Fruit fly (Drosophila melanogaster) whole organism, prepupa: Measurements from ENCODE around the gene Arpc2.
A peak's percentile ranks its signal among the peaks of the same experiment; 100 is the strongest.

Source experiments
- Blimp-1 ChIP-seq: fragments of 200-800 bp; sonication (Bioruptor generic); optimal IDR thresholded peaks from 3 replicates; lab custom pipeline; 2017; ENCODE audit warnings: missing biosample characterization, missing genetic modification characterization, mild to moderate bottlenecking, moderate library complexity, missing genetic modification reagents
- CG10631 ChIP-seq: fragments of 200-800 bp; sonication (Bioruptor generic); optimal IDR thresholded peaks from 2 replicates; lab custom pipeline; 2016; ENCODE audit warnings: missing biosample characterization, missing genetic modification characterization
- CG10669 ChIP-seq: fragments of 200-800 bp; sonication (Bioruptor generic); optimal IDR thresholded peaks from 3 replicates; lab custom pipeline; 2018; ENCODE audit warnings: missing biosample characterization, mild to moderate bottlenecking, missing genetic modification characterization, moderate library complexity
- CG11294 ChIP-seq: fragments of 200-800 bp; sonication (Bioruptor generic); IDR thresholded peaks from 2 replicates; pipeline ENCODE4 v1.3.6; 2022; ENCODE audit warnings: missing biosample characterization, missing genetic modification characterization
- CG11762 ChIP-seq: fragments of 200-800 bp; sonication (Bioruptor generic); optimal IDR thresholded peaks from 3 replicates; lab custom pipeline; 2016; ENCODE audit warnings: missing biosample characterization, missing genetic modification characterization; ENCODE audit not compliant: insufficient read depth
- CG11902 ChIP-seq: fragments of 200-800 bp; sonication (Bioruptor generic); optimal IDR thresholded peaks from 3 replicates; lab custom pipeline; 2016; ENCODE audit warnings: missing biosample characterization, missing genetic modification characterization
- CG15336 ChIP-seq: fragments of 200-800 bp; sonication (Bioruptor generic); IDR thresholded peaks from 2 replicates; pipeline ENCODE4 v1.3.6; 2022; ENCODE audit warnings: missing biosample characterization, missing genetic modification characterization
- CG1621 ChIP-seq: fragments of 200-800 bp; sonication (Bioruptor generic); optimal IDR thresholded peaks from 3 replicates; lab custom pipeline; 2018; ENCODE audit warnings: missing biosample characterization, mild to moderate bottlenecking, missing genetic modification characterization
- CG16779 ChIP-seq: fragments of 200-800 bp; sonication (Bioruptor generic); optimal IDR thresholded peaks from 3 replicates; lab custom pipeline; 2017; ENCODE audit warnings: missing biosample characterization, mild to moderate bottlenecking, missing genetic modification characterization
- CG3032 ChIP-seq: fragments of 200-800 bp; optimal IDR thresholded peaks from 2 replicates; lab custom pipeline; 2019; ENCODE audit warnings: missing biosample characterization, mild to moderate bottlenecking, missing genetic modification characterization, moderate library complexity
- CG31627 ChIP-seq: fragments of 200-800 bp; sonication (Bioruptor generic); optimal IDR thresholded peaks from 3 replicates; lab custom pipeline; 2016; ENCODE audit warnings: missing biosample characterization, missing genetic modification characterization
- CG32006 ChIP-seq: fragments of 200-800 bp; sonication (Bioruptor generic); optimal IDR thresholded peaks from 3 replicates; lab custom pipeline; 2017; ENCODE audit warnings: missing biosample characterization, mild to moderate bottlenecking, missing genetic modification characterization
- CG34406 ChIP-seq: fragments of 200-800 bp; sonication (Bioruptor generic); optimal IDR thresholded peaks from 3 replicates; lab custom pipeline; 2016; ENCODE audit warnings: missing biosample characterization, missing genetic modification characterization
- CG3919 ChIP-seq: fragments of 200-800 bp; sonication (Bioruptor generic); optimal IDR thresholded peaks from 3 replicates; lab custom pipeline; 2016; ENCODE audit warnings: missing biosample characterization, missing genetic modification characterization
- CG6163 ChIP-seq: fragments of 200-800 bp; sonication (Bioruptor generic); IDR thresholded peaks from 3 replicates; pipeline ENCODE4 v1.3.6; 2022; ENCODE audit warnings: missing biosample characterization, missing genetic modification characterization
- CG6276 ChIP-seq: fragments of 200-800 bp; sonication (Bioruptor generic); optimal IDR thresholded peaks from 2 replicates; lab custom pipeline; 2017; ENCODE audit warnings: missing biosample characterization, mild to moderate bottlenecking, missing genetic modification characterization
- CG6792 ChIP-seq: fragments of 200-800 bp; sonication (Bioruptor generic); optimal IDR thresholded peaks from 3 replicates; lab custom pipeline; 2016; ENCODE audit warnings: missing biosample characterization, missing genetic modification characterization
- CG6808 ChIP-seq: fragments of 200-800 bp; sonication (Bioruptor generic); optimal IDR thresholded peaks from 3 replicates; lab custom pipeline; 2017; ENCODE audit warnings: missing biosample characterization, missing genetic modification characterization, mild to moderate bottlenecking, moderate library complexity, missing genetic modification reagents
- CG7368 ChIP-seq: fragments of 200-800 bp; sonication (Bioruptor generic); optimal IDR thresholded peaks from 3 replicates; lab custom pipeline; 2016; ENCODE audit warnings: missing biosample characterization, missing genetic modification characterization
- CG8119 ChIP-seq: fragments of 200-800 bp; sonication (Bioruptor generic); IDR thresholded peaks from 3 replicates; pipeline ENCODE4 v1.3.6; 2022; ENCODE audit warnings: missing biosample characterization, missing genetic modification characterization
- CG8319 ChIP-seq: fragments of 200-800 bp; sonication (Bioruptor generic); optimal IDR thresholded peaks from 3 replicates; lab custom pipeline; 2016; ENCODE audit warnings: missing biosample characterization, missing genetic modification characterization
- CG8632 ChIP-seq: fragments of 200-800 bp; sonication (Bioruptor generic); optimal IDR thresholded peaks from 3 replicates; lab custom pipeline; 2016; ENCODE audit warnings: missing biosample characterization, missing genetic modification characterization
- CG9139 ChIP-seq: fragments of 200-800 bp; sonication (Bioruptor generic); optimal IDR thresholded peaks from 3 replicates; lab custom pipeline; 2017; ENCODE audit warnings: missing biosample characterization, mild to moderate bottlenecking, missing genetic modification characterization
- Eip75B ChIP-seq: fragments of 200-800 bp; sonication (Bioruptor generic); optimal IDR thresholded peaks from 3 replicates; lab custom pipeline; 2016; ENCODE audit warnings: missing biosample characterization, missing genetic modification characterization
- Eip78C ChIP-seq: fragments of 200-800 bp; sonication (Bioruptor generic); peaks from one replicate; lab custom pipeline; 2016; ENCODE audit warnings: missing biosample characterization, missing genetic modification characterization
- Eip93F ChIP-seq: fragments of 200-800 bp; sonication (Bioruptor generic); optimal IDR thresholded peaks from 2 replicates; lab custom pipeline; 2016; ENCODE audit warnings: missing biosample characterization, mild to moderate bottlenecking, missing genetic modification characterization
- Ets96B ChIP-seq: fragments of 200-800 bp; optimal IDR thresholded peaks from 2 replicates; lab custom pipeline; 2019; ENCODE audit warnings: missing biosample characterization, mild to moderate bottlenecking, missing genetic modification characterization, moderate library complexity
- Gug ChIP-seq: fragments of 200-800 bp; sonication (Bioruptor generic); IDR thresholded peaks from 2 replicates; pipeline ENCODE4 v1.3.6; 2022; ENCODE audit warnings: missing biosample characterization, missing genetic modification characterization
- Hr39 ChIP-seq: fragments of 200-800 bp; sonication (Bioruptor generic); optimal IDR thresholded peaks from 2 replicates; lab custom pipeline; 2016; ENCODE audit warnings: missing biosample characterization, missing genetic modification characterization
- Hr4 ChIP-seq: fragments of 200-800 bp; sonication (Bioruptor generic); optimal IDR thresholded peaks from 3 replicates; lab custom pipeline; 2016; ENCODE audit warnings: missing biosample characterization, missing genetic modification characterization
- Lpt ChIP-seq: fragments of 200-800 bp; sonication (Bioruptor generic); optimal IDR thresholded peaks from 3 replicates; lab custom pipeline; 2016; ENCODE audit warnings: missing biosample characterization, missing genetic modification characterization
- Met ChIP-seq: fragments of 200-800 bp; sonication (Bioruptor generic); optimal IDR thresholded peaks from 3 replicates; lab custom pipeline; 2016; ENCODE audit warnings: missing biosample characterization, missing genetic modification characterization
- OdsH ChIP-seq: fragments of 200-800 bp; sonication (Bioruptor generic); optimal IDR thresholded peaks from 3 replicates; lab custom pipeline; 2016; ENCODE audit warnings: missing biosample characterization, missing genetic modification characterization
- Smox ChIP-seq: fragments of 200-800 bp; sonication (Bioruptor generic); optimal IDR thresholded peaks from 3 replicates; lab custom pipeline; 2016; ENCODE audit warnings: missing biosample characterization, missing genetic modification characterization
- Sox102F ChIP-seq: fragments of 200-800 bp; sonication (Bioruptor generic); optimal IDR thresholded peaks from 2 replicates; lab custom pipeline; 2016; ENCODE audit warnings: missing biosample characterization, mild to moderate bottlenecking, missing genetic modification characterization
- Sox14 ChIP-seq: fragments of 200-800 bp; sonication (Bioruptor generic); optimal IDR thresholded peaks from 3 replicates; lab custom pipeline; 2016; ENCODE audit warnings: missing biosample characterization, missing genetic modification characterization
- Sox15 ChIP-seq: fragments of 200-800 bp; sonication (Bioruptor generic); optimal IDR thresholded peaks from 3 replicates; lab custom pipeline; 2016; ENCODE audit warnings: missing biosample characterization, missing genetic modification characterization
- achi ChIP-seq: fragments of 200-800 bp; sonication (Bioruptor generic); optimal IDR thresholded peaks from 3 replicates; lab custom pipeline; 2016; ENCODE audit warnings: missing biosample characterization, missing genetic modification characterization
- acj6 ChIP-seq: fragments of 200-800 bp; sonication (Bioruptor generic); optimal IDR thresholded peaks from 3 replicates; lab custom pipeline; 2016; ENCODE audit warnings: missing biosample characterization, missing genetic modification characterization
- cyc ChIP-seq: fragments of 200-800 bp; sonication (Bioruptor generic); optimal IDR thresholded peaks from 3 replicates; lab custom pipeline; 2016; ENCODE audit warnings: missing biosample characterization, missing genetic modification characterization
- dac ChIP-seq: fragments of 200-800 bp; sonication (Bioruptor generic); optimal IDR thresholded peaks from 2 replicates; lab custom pipeline; 2017; ENCODE audit warnings: missing biosample characterization, mild to moderate bottlenecking, missing genetic modification characterization
- dsx ChIP-seq: fragments of 200-800 bp; optimal IDR thresholded peaks from 3 replicates; lab custom pipeline; 2019; ENCODE audit warnings: missing biosample characterization, mild to moderate bottlenecking, missing genetic modification characterization, moderate library complexity; ENCODE audit not compliant: poor library complexity, severe bottlenecking
- eg ChIP-seq: fragments of 200-800 bp; sonication (Bioruptor generic); IDR thresholded peaks from 3 replicates; pipeline ENCODE4 v1.3.6; 2022; ENCODE audit warnings: missing biosample characterization, missing genetic modification characterization
- esn ChIP-seq: fragments of 200-800 bp; sonication (Bioruptor generic); optimal IDR thresholded peaks from 2 replicates; lab custom pipeline; 2016; ENCODE audit warnings: missing biosample characterization, mild to moderate bottlenecking, missing genetic modification characterization, moderate library complexity
- fd59A ChIP-seq: fragments of 200-800 bp; sonication (Bioruptor generic); optimal IDR thresholded peaks from 2 replicates; lab custom pipeline; 2017; ENCODE audit warnings: missing biosample characterization, mild to moderate bottlenecking, missing genetic modification characterization, missing genetic modification reagents
- fd85E ChIP-seq: fragments of 200-800 bp; sonication (Bioruptor generic); optimal IDR thresholded peaks from 3 replicates; lab custom pipeline; 2016; ENCODE audit warnings: missing biosample characterization, missing genetic modification characterization
- net ChIP-seq: fragments of 200-800 bp; sonication (Bioruptor generic); optimal IDR thresholded peaks from 3 replicates; lab custom pipeline; 2016; ENCODE audit warnings: missing biosample characterization, missing genetic modification characterization
- salr ChIP-seq, 2 experiments: fragments of 200-800 bp; sonication (Bioruptor generic); optimal IDR thresholded peaks; 3 replicates each; lab custom pipeline; 2016 to 2018; ENCODE audit warnings: missing biosample characterization in 2 of 2, missing genetic modification characterization in 2 of 2, mild to moderate bottlenecking in 1 of 2
- svp ChIP-seq: fragments of 200-800 bp; sonication (Bioruptor generic); peaks from one replicate; lab custom pipeline; 2016; ENCODE audit warnings: missing biosample characterization, missing genetic modification characterization
- topi ChIP-seq: fragments of 200-800 bp; sonication (Bioruptor generic); optimal IDR thresholded peaks from 3 replicates; lab custom pipeline; 2016; ENCODE audit warnings: missing biosample characterization, missing genetic modification characterization
- vri ChIP-seq: fragments of 200-800 bp; sonication (Bioruptor generic); optimal IDR thresholded peaks from 3 replicates; lab custom pipeline; 2016; ENCODE audit warnings: missing biosample characterization, mild to moderate bottlenecking, missing genetic modification characterization

Gene Arpc2

dm6 chr2L:20416754-20417563 is at the start of gene Arpc2, which contains the start of gene CG10949:
Gene Arpc2 (plus strand): TSS chr2L:20417057.
Gene CG10949 (minus strand): TSS chr2L:20416918.
- TF ChIP-seq fd85E (GFP tag; lab: Kevin White, UChicago) (no peak), CG6276 (GFP tag; lab: Kevin White, UChicago) (no peak), CG11294 (GFP tag; lab: Robert Waterston, UW) (peak; percentile 55; the same call in 1 of the 2 replicates), Sox15 (GFP tag; lab: Kevin White, UChicago) (no peak), Eip75B (GFP tag; lab: Kevin White, UChicago) (no peak), salr (GFP tag; optimal IDR thresholded peaks at IDR 0.05; lab: Kevin White, UChicago) (peak in 1 of 2 experiments; percentile 20), CG10631 (peak; percentile 74), Blimp-1 (GFP tag; lab: Kevin White, UChicago) (no peak), Hr39 (GFP tag; lab: Kevin White, UChicago) (no peak), CG6163 (no peak), esn (GFP tag; lab: Kevin White, UChicago) (peak; percentile 33), OdsH (GFP tag; lab: Kevin White, UChicago) (peak; percentile 54), CG32006 (GFP tag; lab: Kevin White, UChicago) (peak; percentile 71), Gug (GFP tag; lab: Robert Waterston, UW) (peak; percentile 61), CG7368 (no peak), achi (GFP tag; lab: Kevin White, UChicago) (peak; percentile 51), svp (GFP tag; lab: Kevin White, UChicago) (no peak), net (GFP tag; lab: Kevin White, UChicago) (peak; percentile 33), CG34406 (peak; percentile 18), CG10669 (GFP tag; lab: Kevin White, UChicago) (peak; percentile 11), CG11762 (GFP tag; lab: Kevin White, UChicago) (no peak), CG6792 (GFP tag; lab: Kevin White, UChicago) (peak; percentile 25), Hr4 (peak; percentile 8), CG6808 (GFP tag; lab: Kevin White, UChicago) (no peak), CG16779 (no peak), fd59A (no peak), Smox (GFP tag; lab: Kevin White, UChicago) (peak; percentile 20), acj6 (GFP tag; lab: Kevin White, UChicago) (peak; percentile 38), CG1621 (tag; lab: Kevin White, UChicago) (no peak), cyc (no peak), CG3032 (peak; percentile 67), CG9139 (GFP tag; lab: Kevin White, UChicago) (no peak), dsx (GFP tag; lab: Kevin White, UChicago) (no peak), CG8632 (GFP tag; lab: Kevin White, UChicago) (peak; percentile 1), Eip93F (GFP tag; lab: Kevin White, UChicago) (no peak), eg (GFP tag; lab: Robert Waterston, UW) (peak; percentile 58), CG15336 (GFP tag; lab: Robert Waterston, UW) (peak; percentile 16; the same call in 1 of the 2 replicates), CG31627 (GFP tag; lab: Kevin White, UChicago) (peak; percentile 5), Ets96B (tag; lab: Kevin White, UChicago) (peak; percentile 43), CG8319 (no peak), dac (no peak), Met (GFP tag; lab: Kevin White, UChicago) (peak; percentile 39), CG11902 (GFP tag; lab: Kevin White, UChicago) (no peak), CG8119 (GFP tag; lab: Robert Waterston, UW) (0 out of 3 replicates have a peak, but pooled peaks have one; percentile 35), Eip78C (GFP tag; lab: Kevin White, UChicago) (peak; percentile 32), topi (no peak), vri (no peak), Lpt (GFP tag; lab: Kevin White, UChicago) (peak; percentile 5), Sox102F (no peak), CG3919 (GFP tag; lab: Kevin White, UChicago) (no peak), Sox14 (no peak)
